Worm (Caenorhabditis elegans) whole organism, L2 larva: Measurements from ENCODE around the gene F54F2.6.

Source experiments
- C34F6.9 ChIP-seq: fragments of 150-350 bp; optimal IDR thresholded peaks from 2 replicates; lab custom pipeline; 2014; ENCODE audit warnings: missing biosample characterization, missing genetic modification characterization
- F13H6.1 ChIP-seq: sonication (generic microtip); optimal IDR thresholded peaks from 2 replicates; lab custom pipeline; 2016; ENCODE audit warnings: missing genetic modification characterization, missing compliant biosample characterization
- R02D3.7 ChIP-seq: fragments of 150-350 bp; optimal IDR thresholded peaks from 2 replicates; lab custom pipeline; 2014; ENCODE audit warnings: missing biosample characterization, missing genetic modification characterization
- Y55F3AM.14 ChIP-seq: fragments of 200-800 bp; sonication (Bioruptor generic); optimal IDR thresholded peaks from 2 replicates; lab custom pipeline; 2018; ENCODE audit warnings: mild to moderate bottlenecking, missing genetic modification characterization, missing compliant biosample characterization
- ZK546.5 ChIP-seq: sonication (generic microtip); optimal IDR thresholded peaks from 2 replicates; lab custom pipeline; 2017; ENCODE audit warnings: missing biosample characterization, missing genetic modification characterization
- alr-1 ChIP-seq: fragments of 150-350 bp; optimal IDR thresholded peaks from 2 replicates; lab custom pipeline; 2014; ENCODE audit warnings: missing biosample characterization, missing genetic modification characterization
- aly-2 ChIP-seq: fragments of 150-350 bp; optimal IDR thresholded peaks from 2 replicates; lab custom pipeline; 2014; ENCODE audit warnings: missing biosample characterization, missing genetic modification characterization
- ama-1 ChIP-seq: fragments of 150-350 bp; optimal IDR thresholded peaks from 2 replicates; lab custom pipeline; 2018; ENCODE audit warnings: inconsistent platforms
- blmp-1 ChIP-seq: sonication (generic microtip); optimal IDR thresholded peaks from 2 replicates; lab custom pipeline; 2017; ENCODE audit warnings: missing genetic modification characterization, mild to moderate bottlenecking, missing compliant biosample characterization, antibody characterized with exemption, moderate library complexity; ENCODE audit not compliant: insufficient read depth
- ceh-16 ChIP-seq: fragments of 150-350 bp; optimal IDR thresholded peaks from 2 replicates; lab custom pipeline; 2014; ENCODE audit warnings: missing biosample characterization, missing genetic modification characterization
- ceh-82 ChIP-seq: fragments of 150-350 bp; optimal IDR thresholded peaks from 2 replicates; lab custom pipeline; 2014; ENCODE audit warnings: missing biosample characterization, missing genetic modification characterization
- crh-2 ChIP-seq: sonication (generic microtip); optimal IDR thresholded peaks from 2 replicates; lab custom pipeline; 2017; ENCODE audit warnings: missing biosample characterization, missing genetic modification characterization
- dmd-4 ChIP-seq: sonication (generic microtip); optimal IDR thresholded peaks from 2 replicates; lab custom pipeline; 2017; ENCODE audit warnings: missing biosample characterization, missing genetic modification characterization
- egl-27 ChIP-seq: sonication (generic microtip); optimal IDR thresholded peaks from 3 replicates; lab custom pipeline; 2017; ENCODE audit warnings: missing biosample characterization, missing genetic modification reagents, missing genetic modification characterization
- elt-1 ChIP-seq: fragments of 150-350 bp; optimal IDR thresholded peaks from 2 replicates; lab custom pipeline; 2014; ENCODE audit warnings: missing biosample characterization, missing genetic modification characterization
- elt-3 ChIP-seq: sonication (generic microtip); optimal IDR thresholded peaks from 2 replicates; lab custom pipeline; 2017; ENCODE audit warnings: missing biosample characterization, missing genetic modification characterization
- fos-1 ChIP-seq: fragments of 150-350 bp; optimal IDR thresholded peaks from 2 replicates; lab custom pipeline; 2014; ENCODE audit warnings: missing biosample characterization, missing genetic modification characterization
- gmeb-1 ChIP-seq: fragments of 150-350 bp; optimal IDR thresholded peaks from 2 replicates; lab custom pipeline; 2014; ENCODE audit warnings: missing biosample characterization, missing genetic modification characterization
- lin-11 ChIP-seq: fragments of 150-350 bp; sonication (generic microtip); optimal IDR thresholded peaks from 2 replicates; lab custom pipeline; 2014; ENCODE audit warnings: missing biosample characterization, missing genetic modification characterization, inconsistent platforms, mixed read lengths
- lin-13 ChIP-seq: fragments of 150-350 bp; optimal IDR thresholded peaks from 2 replicates; lab custom pipeline; 2014; ENCODE audit warnings: missing biosample characterization, missing genetic modification reagents, missing genetic modification characterization
- lin-39 ChIP-seq: fragments of 150-350 bp; optimal IDR thresholded peaks from 2 replicates; lab custom pipeline; 2014; ENCODE audit warnings: missing biosample characterization, missing genetic modification reagents, missing genetic modification characterization
- lsy-2 ChIP-seq, 2 experiments: fragments of 150-350 bp in 1 of 2; sonication (generic microtip) in 1 of 2; optimal IDR thresholded peaks; 2 replicates each; lab custom pipeline; 2014 to 2017; ENCODE audit warnings: missing biosample characterization in 2 of 2, missing genetic modification characterization in 2 of 2
- mab-5 ChIP-seq: fragments of 150-350 bp; optimal IDR thresholded peaks from 2 replicates; lab custom pipeline; 2014; ENCODE audit warnings: missing biosample characterization, missing genetic modification characterization
- mbf-1 ChIP-seq: sonication (generic microtip); optimal IDR thresholded peaks from 2 replicates; lab custom pipeline; 2017; ENCODE audit warnings: missing biosample characterization, missing genetic modification characterization
- mdl-1 ChIP-seq, 2 experiments: fragments of 150-350 bp in 1 of 2; sonication (generic microtip) in 1 of 2; optimal IDR thresholded peaks; 2 replicates each; lab custom pipeline; 2017; ENCODE audit warnings: missing biosample characterization in 2 of 2, missing genetic modification characterization in 2 of 2
- nhr-11 ChIP-seq: fragments of 150-350 bp; optimal IDR thresholded peaks from 2 replicates; lab custom pipeline; 2014; ENCODE audit warnings: missing biosample characterization, missing genetic modification characterization
- nhr-12 ChIP-seq: fragments of 150-350 bp; optimal IDR thresholded peaks from 2 replicates; lab custom pipeline; 2014; ENCODE audit warnings: missing biosample characterization, missing genetic modification characterization
- nhr-129 ChIP-seq: fragments of 150-350 bp; optimal IDR thresholded peaks from 2 replicates; lab custom pipeline; 2014; ENCODE audit warnings: missing biosample characterization, missing genetic modification characterization
- nhr-23 ChIP-seq: fragments of 150-350 bp; optimal IDR thresholded peaks from 2 replicates; lab custom pipeline; 2014; ENCODE audit warnings: missing biosample characterization, missing genetic modification reagents, missing genetic modification characterization
- nhr-25 ChIP-seq: fragments of 150-350 bp; sonication (generic microtip); optimal IDR thresholded peaks from 3 replicates; lab custom pipeline; 2014; ENCODE audit warnings: missing biosample characterization, missing genetic modification characterization
- nhr-6 ChIP-seq: fragments of 150-350 bp; optimal IDR thresholded peaks from 2 replicates; lab custom pipeline; 2014; ENCODE audit warnings: missing biosample characterization, missing genetic modification characterization
- nhr-77 ChIP-seq: fragments of 150-350 bp; optimal IDR thresholded peaks from 2 replicates; lab custom pipeline; 2014; ENCODE audit warnings: missing biosample characterization, missing genetic modification characterization
- sem-4 ChIP-seq: fragments of 150-350 bp; optimal IDR thresholded peaks from 2 replicates; lab custom pipeline; 2014; ENCODE audit warnings: missing biosample characterization, missing genetic modification reagents, missing genetic modification characterization
- skn-1 ChIP-seq: sonication (generic microtip); optimal IDR thresholded peaks from 2 replicates; lab custom pipeline; 2017; ENCODE audit warnings: missing biosample characterization, missing genetic modification characterization
- sma-3 ChIP-seq: sonication (generic microtip); optimal IDR thresholded peaks from 2 replicates; lab custom pipeline; 2016; ENCODE audit warnings: missing genetic modification reagents, missing genetic modification characterization, missing compliant biosample characterization
- sma-9 ChIP-seq, 2 experiments: fragments of 150-350 bp in 1 of 2; sonication (generic microtip) in 1 of 2; optimal IDR thresholded peaks; 2 replicates each; lab custom pipeline; 2014 to 2016; ENCODE audit warnings: missing genetic modification characterization in 2 of 2, mild to moderate bottlenecking in 1 of 2, missing biosample characterization in 1 of 2, missing compliant biosample characterization in 1 of 2, missing genetic modification reagents in 1 of 2, moderate library complexity in 1 of 2
- snpc-4 ChIP-seq: fragments of 150-350 bp; optimal IDR thresholded peaks from 2 replicates; lab custom pipeline; 2014; ENCODE audit warnings: missing biosample characterization, missing genetic modification characterization
- unc-39 ChIP-seq: fragments of 150-350 bp; optimal IDR thresholded peaks from 2 replicates; lab custom pipeline; 2014; ENCODE audit warnings: missing biosample characterization, missing genetic modification characterization
- unc-55 ChIP-seq: fragments of 150-350 bp; sonication (generic microtip); optimal IDR thresholded peaks from 3 replicates; lab custom pipeline; 2014; ENCODE audit warnings: missing biosample characterization, missing genetic modification reagents, missing genetic modification characterization
- unc-62 ChIP-seq: fragments of 150-350 bp; optimal IDR thresholded peaks from 2 replicates; lab custom pipeline; 2014; ENCODE audit warnings: missing biosample characterization, missing genetic modification reagents, missing genetic modification characterization
- zag-1 ChIP-seq: fragments of 150-350 bp; optimal IDR thresholded peaks from 2 replicates; lab custom pipeline; 2014; ENCODE audit warnings: missing biosample characterization, missing genetic modification characterization
- ztf-1 ChIP-seq: fragments of 200-800 bp; sonication (Bioruptor generic); conservative IDR thresholded peaks from 2 replicates; pipeline ENCODE4 v1.3.6; 2022; ENCODE audit warnings: missing genetic modification characterization, missing compliant biosample characterization
- ztf-11 ChIP-seq: sonication (generic microtip); optimal IDR thresholded peaks from 2 replicates; lab custom pipeline; 2017; ENCODE audit warnings: missing biosample characterization, missing genetic modification characterization
- ztf-4 ChIP-seq: fragments of 150-350 bp; optimal IDR thresholded peaks from 2 replicates; lab custom pipeline; 2014; ENCODE audit warnings: missing biosample characterization, missing genetic modification characterization

Gene F54F2.6

DNA sequence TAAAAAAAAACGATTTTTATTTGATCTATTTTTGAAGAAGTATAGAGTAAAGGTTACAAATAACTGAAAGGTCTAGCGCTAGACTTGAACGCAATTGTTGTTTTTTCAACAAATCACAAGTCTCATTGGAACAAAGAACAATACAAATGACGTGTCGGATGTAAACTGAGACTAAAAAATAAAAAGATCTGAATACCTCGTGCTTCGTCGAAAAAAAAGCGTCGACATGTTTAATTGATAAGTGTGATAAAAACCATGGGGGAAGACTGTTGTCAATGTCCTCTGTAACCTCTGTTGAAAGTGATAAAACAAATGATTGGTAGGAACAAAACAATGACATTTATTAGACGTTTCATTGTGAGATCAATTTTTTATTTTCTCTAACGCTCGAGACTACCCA is 17.8 kb downstream of the F54F2.6 start (continued):
- TF ChIP-seq blmp-1 (tag; lab: Kevin White, UChicago): no peak
- TF ChIP-seq nhr-23 (tag; lab: Kevin White, UChicago): no peak
- TF ChIP-seq elt-3 (tag; lab: Kevin White, UChicago): no peak
- TF ChIP-seq zag-1 (tag; lab: Kevin White, UChicago): no peak
- peak; percentile 67 for TF ChIP-seq sma-9 (GFP tag; optimal IDR thresholded peaks at IDR 0.05; lab: Kevin White, UChicago)
- no peak for TF ChIP-seq sma-9 (tag; optimal IDR thresholded peaks at IDR 0.05; lab: Kevin White, UChicago)
- TF ChIP-seq F13H6.1 (tag; lab: Kevin White, UChicago): peak; percentile 10
- TF ChIP-seq Y55F3AM.14 (GFP tag; lab: Kevin White, UChicago): no peak
- TF ChIP-seq nhr-77 (tag; lab: Kevin White, UChicago): no peak
- no peak for TF ChIP-seq snpc-4 (tag; lab: Kevin White, UChicago)
- no peak for TF ChIP-seq ztf-1 (GFP tag; lab: Robert Waterston, UW)
- no peak for TF ChIP-seq C34F6.9 (tag; lab: Kevin White, UChicago)
- TF ChIP-seq aly-2 (tag; lab: Kevin White, UChicago): no peak

DNA sequence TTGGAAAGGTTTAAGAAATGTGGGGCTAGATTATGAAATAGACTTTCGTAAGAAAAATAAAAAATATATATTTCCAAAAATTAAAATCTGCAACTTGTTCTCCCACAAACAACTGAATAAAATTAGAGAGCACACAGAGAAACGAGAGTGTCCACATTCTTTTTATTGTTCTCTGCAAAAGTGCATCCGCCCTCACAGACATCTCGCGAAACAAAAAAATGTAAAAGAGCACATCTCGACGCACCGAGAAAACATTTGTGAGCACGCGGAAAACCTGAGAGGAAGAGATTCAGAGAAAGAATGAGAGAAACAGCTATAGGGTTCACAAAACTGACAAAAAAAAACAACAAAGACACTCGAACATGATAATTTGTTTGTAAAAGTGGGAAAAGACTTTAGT is 18.4 kb downstream of the F54F2.6 start:
- no peak for TF ChIP-seq zag-1 (tag; lab: Kevin White, UChicago)
- no peak for TF ChIP-seq elt-1 (tag; lab: Kevin White, UChicago)
- TF ChIP-seq unc-55 (GFP tag; lab: Kevin White, UChicago): peak; percentile 9
- TF ChIP-seq mdl-1 (tag; optimal IDR thresholded peaks at IDR 0.05; lab: Kevin White, UChicago): peak in 1 of 2 experiments; percentile 15
- TF ChIP-seq crh-2 (tag; lab: Kevin White, UChicago): no peak
- TF ChIP-seq nhr-129 (tag; lab: Kevin White, UChicago): peak; percentile 36
- peak in 1 of 2 experiments; percentile 31 for TF ChIP-seq lsy-2 (tag; optimal IDR thresholded peaks at IDR 0.05; lab: Kevin White, UChicago)
- peak; percentile 22 for TF ChIP-seq C34F6.9 (tag; lab: Kevin White, UChicago)
- TF ChIP-seq ztf-1 (GFP tag; lab: Robert Waterston, UW): no peak
- TF ChIP-seq dmd-4 (tag; lab: Kevin White, UChicago): no peak
- TF ChIP-seq fos-1 (tag; lab: Kevin White, UChicago): no peak
- no peak for TF ChIP-seq unc-39 (tag; lab: Kevin White, UChicago)
- TF ChIP-seq nhr-23 (tag; lab: Kevin White, UChicago): no peak
- peak; percentile 38 for TF ChIP-seq F13H6.1 (tag; lab: Kevin White, UChicago)
- TF ChIP-seq nhr-6 (tag; lab: Kevin White, UChicago): no peak
- TF ChIP-seq nhr-11 (tag; lab: Kevin White, UChicago): no peak
- no peak for TF ChIP-seq sem-4 (tag; lab: Kevin White, UChicago)
- TF ChIP-seq mbf-1: no peak
- no peak for TF ChIP-seq ZK546.5 (tag; lab: Kevin White, UChicago)
- TF ChIP-seq lin-13: no peak
- TF ChIP-seq blmp-1 (tag; lab: Kevin White, UChicago): no peak
- TF ChIP-seq elt-3 (tag; lab: Kevin White, UChicago): no peak
- TF ChIP-seq R02D3.7 (tag; lab: Kevin White, UChicago): no peak
- no peak for TF ChIP-seq sma-3 (GFP tag; lab: Kevin White, UChicago)
- TF ChIP-seq, all 48 proteins: peak for 6

DNA sequence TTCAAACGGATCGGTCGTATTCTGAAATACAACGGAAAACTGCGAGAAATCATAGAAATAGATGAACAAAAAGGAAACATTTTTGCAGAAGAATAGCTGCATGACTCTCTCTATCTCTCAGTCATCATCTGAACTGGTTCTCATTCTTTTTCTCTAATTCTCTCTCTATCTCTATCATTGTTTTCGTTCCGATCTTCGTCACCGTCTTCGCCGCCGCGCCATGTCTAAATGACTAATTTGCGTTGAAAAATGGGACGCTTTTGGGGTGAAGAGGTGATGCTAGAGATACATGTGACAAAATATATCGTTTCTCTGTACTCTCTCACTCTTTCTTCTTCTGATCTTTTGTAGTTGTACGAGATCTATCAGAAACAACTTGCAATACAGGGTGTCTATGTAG is 20.0 kb downstream of the F54F2.6 start:
- TF ChIP-seq nhr-25 (tag; lab: Kevin White, UChicago) (peak; percentile 95), sma-9 (GFP tag; optimal IDR thresholded peaks at IDR 0.05; lab: Kevin White, UChicago) (peak; percentile 73), sma-9 (tag; optimal IDR thresholded peaks at IDR 0.05; lab: Kevin White, UChicago) (no peak), zag-1 (tag; lab: Kevin White, UChicago) (no peak), lin-11 (tag; lab: Kevin White, UChicago) (no peak), mdl-1 (tag; optimal IDR thresholded peaks at IDR 0.05; lab: Kevin White, UChicago) (peak; percentile 43 to 81), unc-39 (tag; lab: Kevin White, UChicago) (no peak), nhr-6 (tag; lab: Kevin White, UChicago) (peak; percentile 14), elt-1 (tag; lab: Kevin White, UChicago) (no peak), nhr-129 (tag; lab: Kevin White, UChicago) (peak; percentile 37), fos-1 (tag; lab: Kevin White, UChicago) (peak; percentile 79), ztf-4 (tag; lab: Kevin White, UChicago) (peak; percentile 3), sma-3 (GFP tag; lab: Kevin White, UChicago) (peak; percentile 91), R02D3.7 (tag; lab: Kevin White, UChicago) (no peak), F13H6.1 (tag; lab: Kevin White, UChicago) (peak; percentile 29), ama-1 (no peak), ztf-1 (GFP tag; lab: Robert Waterston, UW) (no peak), Y55F3AM.14 (GFP tag; lab: Kevin White, UChicago) (no peak), gmeb-1 (tag; lab: Kevin White, UChicago) (peak; percentile 37), mab-5 (tag; lab: Kevin White, UChicago) (no peak), unc-62 (GFP tag; lab: Kevin White, UChicago) (no peak), ZK546.5 (tag; lab: Kevin White, UChicago) (no peak), skn-1 (no peak), lin-13 (peak; percentile 40), unc-55 (GFP tag; lab: Kevin White, UChicago) (peak; percentile 39), nhr-77 (tag; lab: Kevin White, UChicago) (no peak), mbf-1 (no peak), egl-27 (tag; lab: Kevin White, UChicago) (peak; percentile 56), dmd-4 (tag; lab: Kevin White, UChicago) (no peak), alr-1 (no peak), nhr-12 (tag; lab: Kevin White, UChicago) (no peak), ceh-16 (no peak), ceh-82 (tag; lab: Kevin White, UChicago) (no peak), crh-2 (tag; lab: Kevin White, UChicago) (peak; percentile 73), ztf-11 (no peak), lsy-2 (tag; optimal IDR thresholded peaks at IDR 0.05; lab: Kevin White, UChicago) (peak in 1 of 2 experiments; percentile 62), lin-39 (tag; lab: Kevin White, UChicago) (no peak)
